Fruit fly (Drosophila melanogaster) whole organism, embryonic: ENCODE measurements around the gene CG4596.

ENCODE experiments used
- Ada2b ChIP-seq: fragments of 200-800 bp; sonication (Bioruptor generic); IDR thresholded peaks from 2 replicates; pipeline ENCODE4 v1.3.6; 2022; ENCODE audit warnings: missing biosample characterization, missing genetic modification characterization
- Antp ChIP-seq: fragments of 200-800 bp; sonication (Bioruptor generic); optimal IDR thresholded peaks from 3 replicates; lab custom pipeline; 2016; ENCODE audit warnings: missing biosample characterization, missing genetic modification characterization
- Blimp-1 ChIP-seq: fragments of 200-800 bp; sonication (Bioruptor generic); optimal IDR thresholded peaks from 3 replicates; lab custom pipeline; 2018; ENCODE audit warnings: missing biosample characterization, missing genetic modification characterization, mild to moderate bottlenecking, moderate library complexity, missing genetic modification reagents
- BtbVII ChIP-seq: fragments of 200-800 bp; sonication (Bioruptor generic); optimal IDR thresholded peaks from 3 replicates; lab custom pipeline; 2017; ENCODE audit warnings: missing biosample characterization, mild to moderate bottlenecking, missing genetic modification characterization
- CG10209 ChIP-seq: fragments of 200-800 bp; sonication (Bioruptor generic); optimal IDR thresholded peaks from 3 replicates; lab custom pipeline; 2017; ENCODE audit warnings: missing biosample characterization, mild to moderate bottlenecking, missing genetic modification characterization, missing genetic modification reagents
- CG10431 ChIP-seq: fragments of 200-800 bp; sonication (Bioruptor generic); optimal IDR thresholded peaks from 3 replicates; lab custom pipeline; 2018; ENCODE audit warnings: missing biosample characterization, mild to moderate bottlenecking, missing genetic modification characterization
- CG11093 ChIP-seq: fragments of 200-800 bp; sonication (Bioruptor generic); IDR thresholded peaks from 3 replicates; pipeline ENCODE4 v1.3.6; 2022; ENCODE audit warnings: missing biosample characterization, missing genetic modification characterization
- CG11695 ChIP-seq: fragments of 200-800 bp; sonication (Bioruptor generic); IDR thresholded peaks from 3 replicates; pipeline ENCODE4 v1.3.6; 2022; ENCODE audit warnings: missing biosample characterization, missing genetic modification characterization
- CG11723 ChIP-seq: fragments of 200-800 bp; sonication (Bioruptor generic); optimal IDR thresholded peaks from 2 replicates; lab custom pipeline; 2017; ENCODE audit warnings: missing biosample characterization, mild to moderate bottlenecking, missing genetic modification characterization
- CG12236 ChIP-seq: fragments of 200-800 bp; sonication (Bioruptor generic); optimal IDR thresholded peaks from 2 replicates; lab custom pipeline; 2016; ENCODE audit warnings: missing biosample characterization, missing genetic modification characterization
- CG14710 ChIP-seq: fragments of 200-800 bp; sonication (Bioruptor generic); optimal IDR thresholded peaks from 3 replicates; lab custom pipeline; 2019; ENCODE audit warnings: missing biosample characterization, mild to moderate bottlenecking, missing genetic modification characterization, moderate library complexity
- CG17612 ChIP-seq: fragments of 200-800 bp; sonication (Bioruptor generic); IDR thresholded peaks from 2 replicates; pipeline ENCODE4 v1.3.6; 2022; ENCODE audit warnings: missing biosample characterization, missing genetic modification characterization
- CG18262 ChIP-seq: fragments of 200-800 bp; optimal IDR thresholded peaks from 3 replicates; lab custom pipeline; 2019; ENCODE audit warnings: missing biosample characterization, mild to moderate bottlenecking, missing genetic modification characterization, moderate library complexity
- CG30431 ChIP-seq: fragments of 200-800 bp; sonication (Bioruptor generic); optimal IDR thresholded peaks from 2 replicates; lab custom pipeline; 2017; ENCODE audit warnings: missing biosample characterization, missing genetic modification characterization
- CG34224 ChIP-seq: fragments of 200-800 bp; sonication (Bioruptor generic); IDR thresholded peaks from 3 replicates; pipeline ENCODE4 v1.3.6; 2022; ENCODE audit warnings: missing biosample characterization, missing genetic modification characterization; ENCODE audit not compliant: partially characterized antibody
- CG5953 ChIP-seq: fragments of 200-800 bp; sonication (Bioruptor generic); IDR thresholded peaks from 2 replicates; pipeline ENCODE4 v1.3.6; 2022; ENCODE audit warnings: missing biosample characterization, missing genetic modification characterization
- CG7357 ChIP-seq: fragments of 200-800 bp; sonication (Bioruptor generic); IDR thresholded peaks from 3 replicates; pipeline ENCODE4 v1.3.6; 2022; ENCODE audit warnings: missing biosample characterization, missing genetic modification characterization
- CG7556 ChIP-seq: fragments of 200-800 bp; sonication (Bioruptor generic); optimal IDR thresholded peaks from 2 replicates; lab custom pipeline; 2017; ENCODE audit warnings: missing biosample characterization, mild to moderate bottlenecking, missing genetic modification characterization
- CG8281 ChIP-seq: fragments of 200-800 bp; sonication (Bioruptor generic); optimal IDR thresholded peaks from 2 replicates; lab custom pipeline; 2018; ENCODE audit warnings: missing biosample characterization, mild to moderate bottlenecking, missing genetic modification characterization, moderate library complexity
- CG8944 ChIP-seq: fragments of 200-800 bp; sonication (Bioruptor generic); optimal IDR thresholded peaks from 3 replicates; lab custom pipeline; 2016; ENCODE audit warnings: missing biosample characterization, missing genetic modification characterization
- Drgx ChIP-seq: fragments of 200-800 bp; sonication (Bioruptor generic); IDR thresholded peaks from 2 replicates; pipeline ENCODE4 v1.3.6; 2022; ENCODE audit warnings: missing biosample characterization, missing genetic modification characterization
- Ets65A ChIP-seq: fragments of 200-800 bp; sonication (Bioruptor generic); peaks from one replicate; lab custom pipeline; 2016; ENCODE audit warnings: missing biosample characterization, missing genetic modification characterization
- HLH3B ChIP-seq: fragments of 200-800 bp; sonication (Bioruptor generic); IDR thresholded peaks from 2 replicates; pipeline ENCODE4 v1.3.6; 2022; ENCODE audit warnings: missing biosample characterization, missing genetic modification characterization
- HLH4C ChIP-seq: fragments of 200-800 bp; sonication (Bioruptor generic); IDR thresholded peaks from 3 replicates; pipeline ENCODE4 v1.3.6; 2022; ENCODE audit warnings: missing biosample characterization, missing genetic modification characterization; ENCODE audit not compliant: partially characterized antibody
- Lim3 ChIP-seq: fragments of 200-800 bp; sonication (Bioruptor generic); IDR thresholded peaks from 2 replicates; pipeline ENCODE4 v1.3.6; 2022; ENCODE audit warnings: missing biosample characterization, missing genetic modification characterization
- Med ChIP-seq: fragments of 200-800 bp; sonication (Bioruptor generic); peaks from one replicate; lab custom pipeline; 2016; ENCODE audit warnings: missing biosample characterization, missing genetic modification characterization, mild to moderate bottlenecking, inconsistent platforms, moderate library complexity
- Mrtf ChIP-seq: fragments of 200-800 bp; sonication (Bioruptor generic); IDR thresholded peaks from 3 replicates; pipeline ENCODE4 v1.3.6; 2022; ENCODE audit warnings: missing biosample characterization, missing genetic modification characterization
- Pdp1 ChIP-seq, 2 experiments: fragments of 200-800 bp; sonication (Bioruptor generic); optimal IDR thresholded peaks; 3 replicates each; lab custom pipeline; 2016; ENCODE audit warnings: missing biosample characterization in 2 of 2, missing genetic modification characterization in 2 of 2, mild to moderate bottlenecking in 1 of 2, moderate library complexity in 1 of 2
- Xrp1 ChIP-seq: fragments of 200-800 bp; sonication (Bioruptor generic); IDR thresholded peaks from 2 replicates; pipeline ENCODE4 v1.3.6; 2022; ENCODE audit warnings: missing biosample characterization, missing genetic modification characterization
- az2 ChIP-seq: fragments of 200-800 bp; sonication (Bioruptor generic); optimal IDR thresholded peaks from 3 replicates; lab custom pipeline; 2016; ENCODE audit warnings: missing biosample characterization, missing genetic modification characterization
- bab2 ChIP-seq: fragments of 200-800 bp; sonication (Bioruptor generic); optimal IDR thresholded peaks from 2 replicates; lab custom pipeline; 2016; ENCODE audit warnings: missing biosample characterization, missing genetic modification characterization
- bsh ChIP-seq, 2 experiments: fragments of 200-800 bp; sonication (Bioruptor generic); optimal IDR thresholded peaks; 2 replicates each; lab custom pipeline; 2017 to 2018; ENCODE audit warnings: mild to moderate bottlenecking in 2 of 2, missing biosample characterization in 2 of 2, missing genetic modification characterization in 2 of 2, moderate library complexity in 1 of 2
- cas ChIP-seq: fragments of 200-800 bp; sonication (Bioruptor generic); IDR thresholded peaks from 2 replicates; pipeline ENCODE4 v1.3.6; 2022; ENCODE audit warnings: missing biosample characterization, missing genetic modification characterization
- chm ChIP-seq: fragments of 200-800 bp; sonication (Bioruptor generic); IDR thresholded peaks from 2 replicates; pipeline ENCODE4 v1.3.6; 2022; ENCODE audit warnings: missing biosample characterization, missing genetic modification characterization
- crp ChIP-seq, 2 experiments: fragments of 200-800 bp; sonication (Bioruptor generic); optimal IDR thresholded peaks; 2 replicates in 1 of 2; 3 replicates in 1 of 2; lab custom pipeline; 2017; ENCODE audit warnings: missing biosample characterization in 2 of 2, missing genetic modification characterization in 2 of 2, mild to moderate bottlenecking in 1 of 2, moderate library complexity in 1 of 2
- dpn ChIP-seq, 2 experiments: fragments of 200-800 bp; sonication (Bioruptor generic); optimal IDR thresholded peaks; 3 replicates each; lab custom pipeline; 2016; ENCODE audit warnings: missing biosample characterization in 2 of 2, missing genetic modification characterization in 2 of 2
- fru ChIP-seq: fragments of >200 bp; optimal IDR thresholded peaks from 2 replicates; lab custom pipeline; 2017
- fu2 ChIP-seq: fragments of 200-800 bp; sonication (Bioruptor generic); optimal IDR thresholded peaks from 2 replicates; lab custom pipeline; 2016; ENCODE audit warnings: missing biosample characterization, missing genetic modification characterization
- lov ChIP-seq, 2 experiments: fragments of 200-800 bp in 1 of 2; fragments of >200 bp in 1 of 2; sonication (Bioruptor generic) in 1 of 2; IDR thresholded peaks in 1 of 2; optimal IDR thresholded peaks in 1 of 2; 2 replicates in 1 of 2; 3 replicates in 1 of 2; pipeline versions ENCODE4 v1.3.6 to Lab custom; 2017 to 2022; ENCODE audit warnings: missing biosample characterization in 1 of 2, missing genetic modification characterization in 1 of 2
- oc ChIP-seq: fragments of 200-800 bp; sonication (Bioruptor generic); optimal IDR thresholded peaks from 2 replicates; lab custom pipeline; 2018; ENCODE audit warnings: missing biosample characterization, mild to moderate bottlenecking, missing genetic modification characterization, moderate library complexity
- p53 ChIP-seq: fragments of 200-800 bp; sonication (Bioruptor generic); optimal IDR thresholded peaks from 2 replicates; lab custom pipeline; 2016; ENCODE audit warnings: missing biosample characterization, missing genetic modification characterization
- pita ChIP-seq: fragments of 200-800 bp; sonication (Bioruptor generic); optimal IDR thresholded peaks from 2 replicates; lab custom pipeline; 2017; ENCODE audit warnings: missing biosample characterization, mild to moderate bottlenecking, missing genetic modification characterization
- pnt ChIP-seq: fragments of 200-800 bp; sonication (Bioruptor generic); optimal IDR thresholded peaks from 3 replicates; lab custom pipeline; 2016; ENCODE audit warnings: missing biosample characterization, missing genetic modification characterization
- stc ChIP-seq: fragments of 200-800 bp; sonication (Bioruptor generic); IDR thresholded peaks from 2 replicates; pipeline ENCODE4 v1.3.6; 2022; ENCODE audit warnings: missing biosample characterization, missing genetic modification characterization
- tll ChIP-seq, 2 experiments: fragments of 200-800 bp in 1 of 2; fragments of >200 bp in 1 of 2; sonication (Bioruptor generic) in 1 of 2; optimal IDR thresholded peaks; 2 replicates each; lab custom pipeline; 2017 to 2019; ENCODE audit warnings: missing biosample characterization in 2 of 2, missing genetic modification characterization in 2 of 2, mild to moderate bottlenecking in 1 of 2, moderate library complexity in 1 of 2
- zfh2 ChIP-seq: fragments of 200-800 bp; sonication (Bioruptor generic); optimal IDR thresholded peaks from 2 replicates; lab custom pipeline; 2016; ENCODE audit warnings: missing biosample characterization, missing genetic modification characterization

CG4596 gene

DNA sequence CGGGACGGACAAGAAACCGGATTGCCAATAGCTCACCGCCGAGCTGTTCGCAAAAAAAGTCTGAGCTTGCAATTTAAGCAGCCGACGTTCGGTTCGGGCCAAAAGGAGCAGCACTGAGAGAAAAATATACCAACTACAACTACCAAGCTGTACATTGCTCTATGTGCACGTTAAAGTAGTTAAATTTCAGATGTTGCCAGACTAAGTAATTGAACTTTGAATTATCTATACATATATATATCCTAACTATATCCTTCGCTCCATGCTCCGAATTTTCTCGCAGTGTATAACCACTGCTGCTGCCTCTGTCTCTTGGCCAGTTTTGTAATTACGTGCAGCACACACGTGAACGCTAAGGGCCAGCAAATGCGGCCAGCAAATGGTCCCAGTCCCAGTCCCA, 37.9 kb upstream of the CG4596 start (continued):
- TF ChIP-seq bsh (GFP tag; optimal IDR thresholded peaks at IDR 0.05; lab: Kevin White, UChicago): peak in 1 of 2 experiments; percentile 93

DNA sequence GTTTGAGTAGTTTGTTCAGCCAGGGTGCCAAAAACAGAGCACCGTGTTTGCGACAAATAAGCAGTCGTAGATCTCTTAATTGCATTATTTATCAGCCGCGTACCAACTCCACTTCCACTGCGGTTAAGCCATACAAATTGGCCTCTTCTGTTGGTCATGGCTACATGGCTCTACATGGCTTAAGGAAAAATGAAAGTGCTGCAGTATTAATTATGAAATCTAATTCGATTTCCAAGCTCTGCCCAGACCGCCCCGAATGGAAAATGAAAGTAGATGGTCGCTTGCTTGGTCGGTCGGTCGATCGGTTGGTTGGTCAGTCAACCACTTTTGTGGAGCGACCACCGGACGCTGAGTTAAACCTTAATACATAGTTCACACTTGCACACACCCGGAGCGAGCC, 35.9 kb upstream of the CG4596 start:
- TF ChIP-seq Med (GFP tag; lab: Kevin White, UChicago) (peak; percentile 32), CG10431 (GFP tag; lab: Kevin White, UChicago) (peak; percentile 98), oc (tag; lab: Kevin White, UChicago) (peak; percentile 44), Ada2b (GFP tag; lab: Robert Waterston, UW) (no peak), cas (GFP tag; lab: Robert Waterston, UW) (no peak), Ets65A (GFP tag; lab: Kevin White, UChicago) (peak; percentile 34), Blimp-1 (GFP tag; lab: Kevin White, UChicago) (peak; percentile 91)
- TF ChIP-seq, all 482 proteins: peak for 5

DNA sequence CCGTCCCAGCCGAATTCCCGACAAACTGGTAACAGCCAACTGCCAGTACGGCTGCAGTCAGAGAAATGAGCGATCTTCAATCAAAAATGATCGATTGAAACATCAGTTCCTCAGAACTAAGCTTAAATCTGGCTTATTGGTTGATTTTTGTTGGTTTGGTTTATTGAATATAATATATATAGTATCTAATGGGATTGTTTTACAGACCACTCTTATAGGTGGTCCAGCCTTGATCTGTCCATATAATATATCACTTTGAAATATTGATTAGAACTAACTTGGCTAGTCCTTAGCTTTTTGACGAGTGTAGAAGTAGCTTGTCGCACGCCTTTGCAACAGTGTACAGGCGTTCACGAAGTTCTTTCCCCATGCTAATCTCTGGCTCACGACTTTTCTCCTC, 30.4 kb upstream of the CG4596 start:
- TF ChIP-seq pita (GFP tag; lab: Kevin White, UChicago) (no peak), Lim3 (GFP tag; lab: Robert Waterston, UW) (no peak), fu2 (GFP tag; lab: Kevin White, UChicago) (no peak), zfh2 (no peak), CG12236 (GFP tag; lab: Kevin White, UChicago) (no peak), p53 (GFP tag; lab: Kevin White, UChicago) (no peak), chm (GFP tag; lab: Robert Waterston, UW) (no peak), CG18262 (tag; lab: Kevin White, UChicago) (no peak), Pdp1 (GFP tag; optimal IDR thresholded peaks at IDR 0.05; lab: Kevin White, UChicago) (no peak), CG5953 (GFP tag; lab: Robert Waterston, UW) (no peak), BtbVII (GFP tag; lab: Kevin White, UChicago) (no peak), Mrtf (no peak), Drgx (GFP tag; lab: Robert Waterston, UW) (no peak), tll (GFP tag; optimal IDR thresholded peaks at IDR 0.05; lab: Kevin White, UChicago) (no peak), CG17612 (GFP tag; lab: Robert Waterston, UW) (no peak), az2 (GFP tag; lab: Kevin White, UChicago) (no peak)
- TF ChIP-seq, all 482 proteins: peak for 0

DNA sequence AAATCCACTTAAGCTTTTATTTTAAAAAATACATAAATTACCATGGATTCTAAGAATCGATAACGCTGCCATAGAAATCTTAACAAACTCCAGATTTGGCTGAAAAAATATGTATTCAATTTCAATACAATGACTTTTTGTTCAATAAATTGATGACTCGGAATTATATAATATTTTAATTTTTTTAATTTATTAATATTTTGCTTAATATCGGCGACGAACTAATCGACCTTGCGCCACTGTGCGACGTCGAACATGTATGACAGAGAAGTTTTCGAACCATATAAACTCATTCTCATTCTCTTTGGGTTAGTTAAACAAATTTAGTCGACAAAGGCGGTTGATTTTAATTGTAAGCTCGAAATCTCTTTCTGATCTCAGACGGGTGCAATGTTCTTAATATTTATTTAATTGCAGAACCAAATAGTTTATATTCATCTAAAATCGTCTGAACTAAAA, 23.3 kb upstream of the CG4596 start, which contains the start of gene CG42394:
CG42394 (plus strand) TSS at position 311 of the 459 bp plus-strand sequence.
- peak; percentile 56 for TF ChIP-seq pnt (GFP tag; lab: Kevin White, UChicago)
- TF ChIP-seq HLH3B (GFP tag; lab: Robert Waterston, UW): peak; percentile 93
- TF ChIP-seq HLH4C (GFP tag; lab: Robert Waterston, UW): no peak
- peak; percentile 87 for TF ChIP-seq CG11093 (GFP tag; lab: Robert Waterston, UW)
- peak; percentile 90 for TF ChIP-seq CG30431 (GFP tag; lab: Kevin White, UChicago)
- TF ChIP-seq dpn (GFP tag; optimal IDR thresholded peaks at IDR 0.05; lab: Kevin White, UChicago): peak; percentile 66 to 92
- peak; percentile 90 for TF ChIP-seq CG11723 (GFP tag; lab: Kevin White, UChicago)
- peak; percentile 75 for TF ChIP-seq CG7357 (GFP tag; lab: Robert Waterston, UW)
- peak; percentile 77 for TF ChIP-seq CG8281 (tag; lab: Kevin White, UChicago)
- TF ChIP-seq CG7556 (GFP tag; lab: Kevin White, UChicago): peak; percentile 97
- TF ChIP-seq crp (GFP tag; optimal IDR thresholded peaks at IDR 0.05; lab: Kevin White, UChicago): peak in 1 of 2 experiments; percentile 51
- TF ChIP-seq bab2: peak; percentile 48
- peak; percentile 16 for TF ChIP-seq CG8944 (GFP tag; lab: Kevin White, UChicago)
- no peak for TF ChIP-seq fru (lab: Kevin White, UChicago)
- TF ChIP-seq stc (GFP tag; lab: Robert Waterston, UW): peak; percentile 95
- TF ChIP-seq lov (optimal IDR thresholded peaks at IDR 0.05; lab: Kevin White, UChicago): no peak
- peak; percentile 90 for TF ChIP-seq lov (GFP tag; IDR thresholded peaks at IDR 0.05; lab: Robert Waterston, UW)
- TF ChIP-seq CG11695 (GFP tag; lab: Robert Waterston, UW): peak; percentile 97
- peak; percentile 95 for TF ChIP-seq CG10209
- TF ChIP-seq CG34224 (GFP tag; lab: Robert Waterston, UW): no peak
- peak; percentile 98 for TF ChIP-seq Xrp1
- TF ChIP-seq CG14710 (tag; lab: Kevin White, UChicago): peak; percentile 97
- peak; percentile 44 for TF ChIP-seq Antp (GFP tag; lab: Kevin White, UChicago)
